Worm (Caenorhabditis elegans) whole organism, late embryonic: ENCODE data around the gene taf-8.
A peak's percentile ranks its signal among the peaks of the same experiment; 100 is the strongest.

Experiments used
- C08G9.2 ChIP-seq: sonication (generic microtip); optimal IDR thresholded peaks from 2 replicates; lab custom pipeline; 2016; ENCODE audit warnings: mild to moderate bottlenecking, missing genetic modification characterization, moderate library complexity, missing compliant biosample characterization
- C38D4.7 ChIP-seq: fragments of 200-800 bp; sonication (Bioruptor generic); optimal IDR thresholded peaks from 2 replicates; lab custom pipeline; 2018; ENCODE audit warnings: mild to moderate bottlenecking, missing genetic modification characterization, moderate library complexity, missing compliant biosample characterization
- K02D7.2 ChIP-seq: sonication (generic microtip); optimal IDR thresholded peaks from 2 replicates; lab custom pipeline; 2017; ENCODE audit warnings: mild to moderate bottlenecking, missing genetic modification characterization, missing compliant biosample characterization
- Y22D7AL.16 ChIP-seq: sonication (generic microtip); optimal IDR thresholded peaks from 2 replicates; lab custom pipeline; 2016; ENCODE audit warnings: missing genetic modification characterization, missing compliant biosample characterization
- ceh-14 ChIP-seq: sonication (generic microtip); optimal IDR thresholded peaks from 2 replicates; lab custom pipeline; 2016; ENCODE audit warnings: missing genotype, missing genetic modification characterization, missing compliant biosample characterization
- ceh-18 ChIP-seq: sonication (generic microtip); optimal IDR thresholded peaks from 2 replicates; lab custom pipeline; 2016; ENCODE audit warnings: missing genetic modification characterization, missing compliant biosample characterization
- ceh-2 ChIP-seq: sonication (generic microtip); optimal IDR thresholded peaks from 2 replicates; lab custom pipeline; 2016; ENCODE audit warnings: missing genotype, missing genetic modification characterization, missing compliant biosample characterization
- ceh-22 ChIP-seq: sonication (generic microtip); optimal IDR thresholded peaks from 2 replicates; lab custom pipeline; 2017; ENCODE audit warnings: missing biosample characterization, missing genetic modification characterization
- ceh-31 ChIP-seq: sonication (generic microtip); optimal IDR thresholded peaks from 2 replicates; lab custom pipeline; 2016; ENCODE audit warnings: missing genetic modification characterization, missing compliant biosample characterization
- ceh-34 ChIP-seq: sonication (generic microtip); optimal IDR thresholded peaks from 2 replicates; lab custom pipeline; 2016; ENCODE audit warnings: mild to moderate bottlenecking, missing genetic modification characterization, missing compliant biosample characterization
- ceh-48 ChIP-seq: sonication (generic microtip); optimal IDR thresholded peaks from 2 replicates; lab custom pipeline; 2016; ENCODE audit warnings: missing genetic modification characterization, inconsistent platforms, missing compliant biosample characterization
- che-1 ChIP-seq: sonication (generic microtip); optimal IDR thresholded peaks from 2 replicates; lab custom pipeline; 2016; ENCODE audit warnings: mild to moderate bottlenecking, missing genetic modification characterization, missing compliant biosample characterization
- dmd-4 ChIP-seq: sonication (generic microtip); optimal IDR thresholded peaks from 2 replicates; lab custom pipeline; 2016; ENCODE audit warnings: borderline replicate concordance, missing genetic modification characterization, missing compliant biosample characterization
- dve-1 ChIP-seq: sonication (generic microtip); optimal IDR thresholded peaks from 2 replicates; lab custom pipeline; 2017; ENCODE audit warnings: antibody characterized with exemption, mild to moderate bottlenecking, missing genetic modification characterization, missing compliant biosample characterization
- elt-2 ChIP-seq: sonication (generic microtip); optimal IDR thresholded peaks from 2 replicates; lab custom pipeline; 2016; ENCODE audit warnings: missing genetic modification reagents, missing genetic modification characterization, missing compliant biosample characterization
- elt-4 ChIP-seq: sonication (generic microtip); optimal IDR thresholded peaks from 2 replicates; lab custom pipeline; 2016; ENCODE audit warnings: missing genetic modification characterization, missing compliant biosample characterization
- ets-4 ChIP-seq: sonication (generic microtip); optimal IDR thresholded peaks from 2 replicates; lab custom pipeline; 2016; ENCODE audit warnings: missing genetic modification characterization, missing compliant biosample characterization
- fax-1 ChIP-seq: sonication (generic microtip); optimal IDR thresholded peaks from 2 replicates; lab custom pipeline; 2016; ENCODE audit warnings: missing genotype, missing genetic modification characterization, missing compliant biosample characterization
- hlh-13 ChIP-seq: fragments of 200-800 bp; sonication (Bioruptor generic); optimal IDR thresholded peaks from 2 replicates; lab custom pipeline; 2018; ENCODE audit warnings: mild to moderate bottlenecking, missing genetic modification characterization, missing compliant biosample characterization
- hlh-30 ChIP-seq: sonication (generic microtip); optimal IDR thresholded peaks from 2 replicates; lab custom pipeline; 2017; ENCODE audit warnings: antibody characterized with exemption, missing genetic modification characterization, missing compliant biosample characterization; ENCODE audit not compliant: insufficient read depth
- lim-6 ChIP-seq: sonication (generic microtip); optimal IDR thresholded peaks from 2 replicates; lab custom pipeline; 2016; ENCODE audit warnings: missing genetic modification characterization, missing compliant biosample characterization
- lin-11 ChIP-seq: fragments of 200-800 bp; sonication (Bioruptor generic); optimal IDR thresholded peaks from 2 replicates; lab custom pipeline; 2018; ENCODE audit warnings: mild to moderate bottlenecking, missing genetic modification characterization, missing compliant biosample characterization
- madf-2 ChIP-seq: sonication (generic microtip); optimal IDR thresholded peaks from 2 replicates; lab custom pipeline; 2017; ENCODE audit warnings: missing genetic modification characterization, missing compliant biosample characterization
- mec-3 ChIP-seq: sonication (generic microtip); optimal IDR thresholded peaks from 2 replicates; lab custom pipeline; 2016; ENCODE audit warnings: borderline replicate concordance, missing genetic modification characterization, missing compliant biosample characterization
- nfya-1 ChIP-seq: sonication (generic microtip); optimal IDR thresholded peaks from 2 replicates; lab custom pipeline; 2017; ENCODE audit warnings: missing genetic modification characterization, mild to moderate bottlenecking, missing compliant biosample characterization, antibody characterized with exemption, moderate library complexity
- nhr-11 ChIP-seq: fragments of 150-350 bp; optimal IDR thresholded peaks from 2 replicates; lab custom pipeline; 2014; ENCODE audit warnings: missing biosample characterization, missing genetic modification characterization
- nhr-232 ChIP-seq: sonication (generic microtip); optimal IDR thresholded peaks from 2 replicates; lab custom pipeline; 2016; ENCODE audit warnings: missing genetic modification characterization, missing compliant biosample characterization
- npax-4 ChIP-seq: sonication (generic microtip); optimal IDR thresholded peaks from 2 replicates; lab custom pipeline; 2016; ENCODE audit warnings: missing genetic modification characterization, missing compliant biosample characterization
- odd-2 ChIP-seq: sonication (generic microtip); optimal IDR thresholded peaks from 2 replicates; lab custom pipeline; 2017; ENCODE audit warnings: antibody characterized with exemption, mild to moderate bottlenecking, missing genetic modification characterization, missing compliant biosample characterization
- pax-1 ChIP-seq: fragments of 150-350 bp; optimal IDR thresholded peaks from 2 replicates; lab custom pipeline; 2014; ENCODE audit warnings: missing biosample characterization, missing genetic modification characterization
- pqm-1 ChIP-seq: sonication (generic microtip); optimal IDR thresholded peaks from 2 replicates; lab custom pipeline; 2016; ENCODE audit warnings: missing genetic modification characterization, missing compliant biosample characterization
- rnt-1 ChIP-seq: sonication (generic microtip); optimal IDR thresholded peaks from 2 replicates; lab custom pipeline; 2016; ENCODE audit warnings: missing genetic modification characterization, missing compliant biosample characterization
- sdc-2 ChIP-seq: sonication (generic microtip); optimal IDR thresholded peaks from 2 replicates; lab custom pipeline; 2016; ENCODE audit warnings: missing genotype, missing genetic modification characterization, missing compliant biosample characterization
- sox-4 ChIP-seq: sonication (generic microtip); optimal IDR thresholded peaks from 2 replicates; lab custom pipeline; 2017; ENCODE audit warnings: mild to moderate bottlenecking, missing genetic modification characterization, inconsistent platforms, missing compliant biosample characterization
- tbx-2 ChIP-seq: sonication (generic microtip); optimal IDR thresholded peaks from 2 replicates; lab custom pipeline; 2016; ENCODE audit warnings: missing genetic modification characterization, missing compliant biosample characterization
- unc-3 ChIP-seq, 2 experiments: fragments of 200-800 bp in 1 of 2; sonication (Bioruptor generic) in 1 of 2; sonication (generic microtip) in 1 of 2; conservative IDR thresholded peaks in 1 of 2; optimal IDR thresholded peaks in 1 of 2; 2 replicates each; pipeline versions ENCODE4 v1.3.6 to Lab custom; 2016 to 2022; ENCODE audit warnings: missing compliant biosample characterization in 2 of 2, missing genetic modification characterization in 2 of 2, missing genetic modification reagents in 1 of 2
- unc-42 ChIP-seq: sonication (generic microtip); optimal IDR thresholded peaks from 2 replicates; lab custom pipeline; 2016; ENCODE audit warnings: missing genotype, missing genetic modification characterization, missing compliant biosample characterization
- unc-55 ChIP-seq: sonication (generic microtip); optimal IDR thresholded peaks from 2 replicates; lab custom pipeline; 2017; ENCODE audit warnings: missing biosample characterization, missing genetic modification reagents, missing genetic modification characterization
- unc-86 ChIP-seq: sonication (generic microtip); optimal IDR thresholded peaks from 2 replicates; lab custom pipeline; 2016; ENCODE audit warnings: missing genetic modification characterization, missing compliant biosample characterization
- ztf-16 ChIP-seq: sonication (generic microtip); optimal IDR thresholded peaks from 2 replicates; lab custom pipeline; 2017; ENCODE audit warnings: missing genetic modification characterization, missing compliant biosample characterization

taf-8 gene

DNA sequence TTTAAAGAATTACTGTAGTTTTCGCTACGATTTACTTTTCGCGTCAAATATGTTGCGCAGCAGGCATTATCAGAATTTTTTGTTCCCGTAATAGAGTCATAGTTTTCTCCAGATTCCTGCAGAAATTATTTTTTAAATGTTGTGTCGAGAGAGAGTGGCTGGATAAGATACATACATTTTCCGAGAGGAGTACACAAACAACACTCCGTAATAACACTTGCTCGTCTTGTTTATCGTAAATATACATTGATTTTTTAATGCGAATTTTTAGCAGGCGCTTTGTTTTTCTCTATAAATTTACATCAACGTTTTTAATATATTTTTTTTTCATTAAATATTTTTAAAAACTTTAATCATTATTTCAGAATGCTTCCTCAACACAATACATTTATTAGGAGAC, at the start of gene taf-8:
Gene taf-8 (plus strand): TSS at position 360 of the 400 bp plus-strand sequence.
- TF ChIP-seq unc-42, result peak; percentile 20
- TF ChIP-seq hlh-13 (GFP tag; lab: Kevin White, UChicago), result no peak
- no peak for TF ChIP-seq nfya-1 (tag; lab: Kevin White, UChicago)
- TF ChIP-seq mec-3 (tag; lab: Kevin White, UChicago), result no peak
- no peak for TF ChIP-seq unc-86 (tag; lab: Kevin White, UChicago)
- no peak for TF ChIP-seq C38D4.7 (GFP tag; lab: Kevin White, UChicago)
- no peak for TF ChIP-seq Y22D7AL.16 (tag; lab: Kevin White, UChicago)
- TF ChIP-seq ceh-22 (tag; lab: Kevin White, UChicago), result no peak
- TF ChIP-seq ztf-16 (tag; lab: Kevin White, UChicago), result no peak
- peak; percentile 67 for TF ChIP-seq ceh-48 (tag; lab: Kevin White, UChicago)
- no peak for TF ChIP-seq C08G9.2
- TF ChIP-seq unc-55 (GFP tag; lab: Kevin White, UChicago), result no peak
- TF ChIP-seq ceh-14 (tag; lab: Kevin White, UChicago), result no peak
- TF ChIP-seq sox-4 (tag; lab: Kevin White, UChicago), result no peak
- no peak for TF ChIP-seq lin-11 (tag; lab: Kevin White, UChicago)
- no peak for TF ChIP-seq odd-2 (tag; lab: Kevin White, UChicago)
- TF ChIP-seq sdc-2 (tag; lab: Kevin White, UChicago), result no peak
- peak; percentile 10 for TF ChIP-seq elt-2 (tag; lab: Kevin White, UChicago)
- TF ChIP-seq hlh-30 (tag; lab: Kevin White, UChicago), result no peak
- TF ChIP-seq ceh-34 (tag; lab: Kevin White, UChicago), result no peak
- TF ChIP-seq elt-4 (tag; lab: Kevin White, UChicago), result no peak
- no peak for TF ChIP-seq ets-4
- TF ChIP-seq dmd-4 (tag; lab: Kevin White, UChicago), result no peak
- TF ChIP-seq lim-6, result no peak
- no peak for TF ChIP-seq dve-1 (tag; lab: Kevin White, UChicago)
- no peak for TF ChIP-seq ceh-18
- TF ChIP-seq che-1 (tag; lab: Kevin White, UChicago), result no peak
- no peak for TF ChIP-seq ceh-2 (tag; lab: Kevin White, UChicago)
- TF ChIP-seq pqm-1 (tag; lab: Kevin White, UChicago), result no peak
- no peak for TF ChIP-seq nhr-11 (tag; lab: Kevin White, UChicago)
- TF ChIP-seq ceh-31 (tag; lab: Kevin White, UChicago), result peak; percentile 1

DNA sequence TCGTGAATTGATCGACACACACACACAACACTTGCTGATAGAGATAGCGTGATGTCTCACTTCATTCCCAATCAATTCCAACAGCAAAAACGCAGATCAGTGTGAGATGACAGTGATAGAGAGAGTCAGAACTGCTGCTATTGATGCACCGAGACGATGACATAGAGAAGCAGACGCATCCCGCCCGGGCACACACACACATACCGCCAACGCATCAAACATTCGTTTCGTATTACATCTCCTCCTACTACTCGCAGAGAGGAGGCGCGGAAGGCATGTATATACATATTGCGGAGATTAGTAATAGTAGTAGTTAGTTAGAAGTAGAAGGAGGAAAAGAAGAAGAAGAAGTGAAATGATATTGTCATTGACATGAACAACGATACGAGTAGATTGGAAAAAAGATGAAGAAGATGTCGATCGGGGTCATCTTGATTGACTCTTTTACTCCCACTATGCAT, 49.7 kb upstream of the taf-8 start:
- TF ChIP-seq nfya-1 (tag; lab: Kevin White, UChicago) (peak; percentile 36), pax-1 (tag; lab: Kevin White, UChicago) (no peak), ceh-18 (peak; percentile 63), madf-2 (tag; lab: Kevin White, UChicago) (peak; percentile 33), tbx-2 (tag; lab: Kevin White, UChicago) (peak; percentile 29), fax-1 (tag; lab: Kevin White, UChicago) (no peak), elt-2 (tag; lab: Kevin White, UChicago) (peak; percentile 55), npax-4 (tag; lab: Kevin White, UChicago) (no peak), mec-3 (tag; lab: Kevin White, UChicago) (no peak), sox-4 (tag; lab: Kevin White, UChicago) (no peak), pqm-1 (tag; lab: Kevin White, UChicago) (no peak), C38D4.7 (GFP tag; lab: Kevin White, UChicago) (no peak), unc-3 (GFP tag; conservative IDR thresholded peaks at IDR 0.05; lab: Robert Waterston, UW) (no peak), unc-3 (tag; optimal IDR thresholded peaks at IDR 0.05; lab: Kevin White, UChicago) (no peak), lin-11 (tag; lab: Kevin White, UChicago) (no peak), unc-55 (GFP tag; lab: Kevin White, UChicago) (peak; percentile 82), rnt-1 (tag; lab: Kevin White, UChicago) (peak; percentile 20), ceh-34 (tag; lab: Kevin White, UChicago) (peak; percentile 89), ceh-22 (tag; lab: Kevin White, UChicago) (no peak), nhr-232 (no peak), K02D7.2 (no peak)
